Worm (Caenorhabditis elegans) whole organism, L3 larva: Measurements from ENCODE around the gene his-4.

ENCODE experiments used
- aly-2 ChIP-seq: fragments of 150-350 bp; optimal IDR thresholded peaks from 2 replicates; lab custom pipeline; 2014; ENCODE audit warnings: missing biosample characterization, missing genetic modification characterization
- ama-1 ChIP-seq: fragments of 150-350 bp; optimal IDR thresholded peaks from 2 replicates; lab custom pipeline; 2018
- ceh-9 ChIP-seq: sonication (generic microtip); optimal IDR thresholded peaks from 2 replicates; lab custom pipeline; 2018; ENCODE audit warnings: missing biosample characterization, missing genetic modification characterization
- jun-1 ChIP-seq: fragments of 150-350 bp; optimal IDR thresholded peaks from 2 replicates; lab custom pipeline; 2014; ENCODE audit warnings: missing biosample characterization, missing genetic modification reagents, missing genetic modification characterization
- nhr-25 ChIP-seq: sonication (generic microtip); optimal IDR thresholded peaks from 2 replicates; lab custom pipeline; 2017; ENCODE audit warnings: missing biosample characterization, missing genetic modification characterization
- nhr-28 ChIP-seq: fragments of 150-350 bp; optimal IDR thresholded peaks from 2 replicates; lab custom pipeline; 2014; ENCODE audit warnings: missing biosample characterization, missing genetic modification characterization
- nhr-67 ChIP-seq: fragments of 150-350 bp; optimal IDR thresholded peaks from 2 replicates; lab custom pipeline; 2014; ENCODE audit warnings: missing biosample characterization, missing genetic modification characterization
- unc-39 ChIP-seq: sonication (generic microtip); optimal IDR thresholded peaks from 4 replicates; lab custom pipeline; 2017; ENCODE audit warnings: missing biosample characterization, missing genetic modification characterization
- unc-62 ChIP-seq: fragments of 150-350 bp; sonication (generic microtip); optimal IDR thresholded peaks from 4 replicates; lab custom pipeline; 2014; ENCODE audit warnings: missing biosample characterization, missing genetic modification reagents, missing genetic modification characterization

ce11 chrV:16053373-16053772 is 13.1 kb upstream of the his-4 start, which contains the start of gene F14H3.3:
- TF ChIP-seq ceh-9 (tag; lab: Kevin White, UChicago) (no peak), ama-1 (lab: Kevin White, UChicago) (no peak), aly-2 (tag; lab: Kevin White, UChicago) (no peak), nhr-25 (tag; lab: Kevin White, UChicago) (no peak), nhr-67 (tag; lab: Kevin White, UChicago) (no peak), unc-62 (GFP tag; lab: Kevin White, UChicago) (no peak), jun-1 (tag; lab: Kevin White, UChicago) (no peak), unc-39 (tag; lab: Kevin White, UChicago) (no peak), nhr-28 (tag; lab: Kevin White, UChicago) (no peak)
